Fruit fly (Drosophila melanogaster) whole organism, embryonic: Measurements from ENCODE around the gene CG10300.

ENCODE experiments used
- Bdp1 ChIP-seq: fragments of 200-800 bp; sonication (Bioruptor generic); optimal IDR thresholded peaks from 3 replicates; lab custom pipeline; 2016; ENCODE audit warnings: missing biosample characterization, missing genetic modification characterization
- Bgb ChIP-seq: fragments of 200-800 bp; sonication (Bioruptor generic); IDR thresholded peaks from 2 replicates; pipeline ENCODE4 v1.3.6; 2022; ENCODE audit warnings: missing biosample characterization, missing genetic modification characterization; ENCODE audit not compliant: partially characterized antibody
- CG10462 ChIP-seq: fragments of 200-800 bp; sonication (Bioruptor generic); optimal IDR thresholded peaks from 2 replicates; lab custom pipeline; 2016; ENCODE audit warnings: missing biosample characterization, missing genetic modification characterization
- CG11093 ChIP-seq: fragments of 200-800 bp; sonication (Bioruptor generic); IDR thresholded peaks from 3 replicates; pipeline ENCODE4 v1.3.6; 2022; ENCODE audit warnings: missing biosample characterization, missing genetic modification characterization
- CG11456 ChIP-seq: fragments of 200-800 bp; sonication (Bioruptor generic); IDR thresholded peaks from 3 replicates; pipeline ENCODE4 v1.3.6; 2022; ENCODE audit warnings: missing biosample characterization, missing genetic modification characterization
- CG11723 ChIP-seq: fragments of 200-800 bp; sonication (Bioruptor generic); optimal IDR thresholded peaks from 2 replicates; lab custom pipeline; 2017; ENCODE audit warnings: missing biosample characterization, mild to moderate bottlenecking, missing genetic modification characterization
- CG12155 ChIP-seq: fragments of 200-800 bp; sonication (Bioruptor generic); optimal IDR thresholded peaks from 3 replicates; lab custom pipeline; 2016; ENCODE audit warnings: missing biosample characterization, missing genetic modification characterization
- CG12744 ChIP-seq: fragments of 200-800 bp; sonication (Bioruptor generic); optimal IDR thresholded peaks from 2 replicates; lab custom pipeline; 2016; ENCODE audit warnings: missing biosample characterization, missing genetic modification characterization
- CG17328 ChIP-seq: fragments of 200-800 bp; sonication (Bioruptor generic); IDR thresholded peaks from 2 replicates; pipeline ENCODE4 v1.3.6; 2022; ENCODE audit warnings: missing biosample characterization, missing genetic modification characterization
- CG17359 ChIP-seq: fragments of 200-800 bp; sonication (Bioruptor generic); optimal IDR thresholded peaks from 3 replicates; lab custom pipeline; 2018; ENCODE audit warnings: missing biosample characterization, mild to moderate bottlenecking, missing genetic modification characterization, moderate library complexity
- CG17829 ChIP-seq: fragments of 200-800 bp; optimal IDR thresholded peaks from 2 replicates; lab custom pipeline; 2019; ENCODE audit warnings: missing biosample characterization, mild to moderate bottlenecking, missing genetic modification characterization, moderate library complexity
- CG18476 ChIP-seq: fragments of 200-800 bp; sonication (Bioruptor generic); optimal IDR thresholded peaks from 2 replicates; lab custom pipeline; 2016; ENCODE audit warnings: missing biosample characterization, mild to moderate bottlenecking, missing genetic modification characterization
- CG2712 ChIP-seq: fragments of 200-800 bp; optimal IDR thresholded peaks from 3 replicates; lab custom pipeline; 2019; ENCODE audit warnings: missing biosample characterization, mild to moderate bottlenecking, missing genetic modification characterization, moderate library complexity
- CG3281 ChIP-seq: fragments of 200-800 bp; sonication (Bioruptor generic); optimal IDR thresholded peaks from 3 replicates; lab custom pipeline; 2017; ENCODE audit warnings: missing biosample characterization, mild to moderate bottlenecking, missing genetic modification characterization
- CG33213 ChIP-seq: fragments of 200-800 bp; sonication (Bioruptor generic); optimal IDR thresholded peaks from 3 replicates; lab custom pipeline; 2016; ENCODE audit warnings: missing biosample characterization, missing genetic modification characterization
- CG4282 ChIP-seq: fragments of 200-800 bp; sonication (Bioruptor generic); optimal IDR thresholded peaks from 2 replicates; lab custom pipeline; 2016; ENCODE audit warnings: missing biosample characterization, missing genetic modification characterization
- CG4404 ChIP-seq: fragments of 200-800 bp; sonication (Bioruptor generic); IDR thresholded peaks from 2 replicates; pipeline ENCODE4 v1.3.6; 2022; ENCODE audit warnings: missing biosample characterization, missing genetic modification characterization
- CG6813 ChIP-seq: fragments of 200-800 bp; sonication (Bioruptor generic); optimal IDR thresholded peaks from 2 replicates; lab custom pipeline; 2017; ENCODE audit warnings: missing biosample characterization, missing genetic modification characterization, mild to moderate bottlenecking, moderate library complexity, missing genetic modification reagents
- CG8290 ChIP-seq, 3 experiments: fragments of 200-800 bp; sonication (Bioruptor generic); optimal IDR thresholded peaks; 2 replicates each; lab custom pipeline; 2016 to 2019; ENCODE audit warnings: missing biosample characterization in 3 of 3, missing genetic modification characterization in 3 of 3, mild to moderate bottlenecking in 2 of 3, moderate library complexity in 1 of 3
- CG8359 ChIP-seq: fragments of 200-800 bp; sonication (Bioruptor generic); optimal IDR thresholded peaks from 2 replicates; lab custom pipeline; 2017; ENCODE audit warnings: missing biosample characterization, mild to moderate bottlenecking, missing genetic modification characterization, borderline replicate concordance
- CG8765 ChIP-seq: fragments of 200-800 bp; sonication (Bioruptor generic); IDR thresholded peaks from 2 replicates; pipeline ENCODE4 v1.3.6; 2022; ENCODE audit warnings: missing biosample characterization, missing genetic modification characterization
- CoRest ChIP-seq: fragments of 200-800 bp; sonication (Bioruptor generic); optimal IDR thresholded peaks from 3 replicates; lab custom pipeline; 2018; ENCODE audit warnings: missing biosample characterization, mild to moderate bottlenecking, missing genetic modification characterization, moderate library complexity
- CrebB ChIP-seq: fragments of 200-800 bp; sonication (Bioruptor generic); optimal IDR thresholded peaks from 3 replicates; lab custom pipeline; 2018; ENCODE audit warnings: missing biosample characterization, mild to moderate bottlenecking, missing genetic modification characterization
- Ets97D ChIP-seq: fragments of 200-800 bp; sonication (Bioruptor generic); optimal IDR thresholded peaks from 3 replicates; lab custom pipeline; 2016; ENCODE audit warnings: missing biosample characterization, missing genetic modification characterization
- Hmr ChIP-seq: fragments of 200-800 bp; sonication (Bioruptor generic); optimal IDR thresholded peaks from 3 replicates; lab custom pipeline; 2017; ENCODE audit warnings: mild to moderate bottlenecking, missing biosample characterization, missing genetic modification reagents, missing genetic modification characterization
- NC2α ChIP-seq: fragments of 200-800 bp; sonication (Bioruptor generic); optimal IDR thresholded peaks from 2 replicates; lab custom pipeline; 2016; ENCODE audit warnings: missing biosample characterization, missing genetic modification characterization
- NC2β ChIP-seq: fragments of 200-800 bp; sonication (Bioruptor generic); optimal IDR thresholded peaks from 2 replicates; lab custom pipeline; 2016; ENCODE audit warnings: missing biosample characterization, missing genetic modification characterization
- Nf-YC ChIP-seq: fragments of 200-800 bp; optimal IDR thresholded peaks from 3 replicates; lab custom pipeline; 2019; ENCODE audit warnings: missing biosample characterization, mild to moderate bottlenecking, missing genetic modification characterization, moderate library complexity
- Ptx1 ChIP-seq: fragments of 200-800 bp; sonication (Bioruptor generic); IDR thresholded peaks from 2 replicates; pipeline ENCODE4 v1.3.6; 2022; ENCODE audit warnings: missing biosample characterization, missing genetic modification characterization
- Ravus ChIP-seq: fragments of 200-800 bp; sonication (Bioruptor generic); IDR thresholded peaks from 2 replicates; pipeline ENCODE4 v1.3.6; 2022; ENCODE audit warnings: missing biosample characterization, missing genetic modification characterization
- Scr ChIP-seq: fragments of 200-800 bp; sonication (Bioruptor generic); IDR thresholded peaks from 2 replicates; pipeline ENCODE4 v1.3.6; 2022; ENCODE audit warnings: missing biosample characterization, missing genetic modification characterization; ENCODE audit not compliant: partially characterized antibody
- al ChIP-seq: fragments of 200-800 bp; sonication (Bioruptor generic); IDR thresholded peaks from 2 replicates; pipeline ENCODE4 v1.3.6; 2022; ENCODE audit warnings: missing biosample characterization, missing genetic modification characterization
- crp ChIP-seq, 2 experiments: fragments of 200-800 bp; sonication (Bioruptor generic); optimal IDR thresholded peaks; 2 replicates in 1 of 2; 3 replicates in 1 of 2; lab custom pipeline; 2017; ENCODE audit warnings: missing biosample characterization in 2 of 2, missing genetic modification characterization in 2 of 2, mild to moderate bottlenecking in 1 of 2, moderate library complexity in 1 of 2
- dm ChIP-seq: fragments of 200-800 bp; sonication (Bioruptor generic); optimal IDR thresholded peaks from 3 replicates; lab custom pipeline; 2016; ENCODE audit warnings: missing biosample characterization, missing genetic modification characterization
- dmrt11E ChIP-seq: fragments of 200-800 bp; sonication (Bioruptor generic); optimal IDR thresholded peaks from 3 replicates; lab custom pipeline; 2018; ENCODE audit warnings: missing biosample characterization, mild to moderate bottlenecking, missing genetic modification characterization, moderate library complexity
- dpn ChIP-seq, 2 experiments: fragments of 200-800 bp; sonication (Bioruptor generic); optimal IDR thresholded peaks; 3 replicates each; lab custom pipeline; 2016; ENCODE audit warnings: missing biosample characterization in 2 of 2, missing genetic modification characterization in 2 of 2
- ems ChIP-seq: fragments of 200-800 bp; sonication (Bioruptor generic); optimal IDR thresholded peaks from 3 replicates; lab custom pipeline; 2016; ENCODE audit warnings: missing biosample characterization, missing genetic modification characterization
- ftz-f1 ChIP-seq: fragments of 200-800 bp; sonication (Bioruptor generic); optimal IDR thresholded peaks from 2 replicates; lab custom pipeline; 2016; ENCODE audit warnings: missing biosample characterization, missing genetic modification characterization
- onecut ChIP-seq: fragments of 200-800 bp; sonication (Bioruptor generic); IDR thresholded peaks from 2 replicates; pipeline ENCODE4 v1.3.6; 2022; ENCODE audit warnings: missing biosample characterization, missing genetic modification characterization
- pfk ChIP-seq: fragments of 200-800 bp; sonication (Bioruptor generic); optimal IDR thresholded peaks from 2 replicates; lab custom pipeline; 2018; ENCODE audit warnings: missing biosample characterization, mild to moderate bottlenecking, missing genetic modification characterization, moderate library complexity
- pita ChIP-seq: fragments of 200-800 bp; sonication (Bioruptor generic); optimal IDR thresholded peaks from 2 replicates; lab custom pipeline; 2017; ENCODE audit warnings: missing biosample characterization, mild to moderate bottlenecking, missing genetic modification characterization
- psq ChIP-seq: fragments of 200-800 bp; sonication (Bioruptor generic); optimal IDR thresholded peaks from 2 replicates; lab custom pipeline; 2017; ENCODE audit warnings: missing biosample characterization, missing genetic modification characterization
- sc ChIP-seq, 3 experiments: fragments of >200 bp in 2 of 3; fragments of 200-800 bp in 1 of 3; sonication (Bioruptor generic) in 1 of 3; optimal IDR thresholded peaks; 2 replicates in 2 of 3; 3 replicates in 1 of 3; lab custom pipeline; 2017; ENCODE audit warnings: mild to moderate bottlenecking in 1 of 3, missing biosample characterization in 1 of 3, missing genetic modification characterization in 1 of 3, missing genetic modification reagents in 1 of 3
- sd ChIP-seq: fragments of 200-800 bp; sonication (Bioruptor generic); optimal IDR thresholded peaks from 3 replicates; lab custom pipeline; 2018; ENCODE audit warnings: missing biosample characterization, mild to moderate bottlenecking, missing genetic modification characterization, moderate library complexity
- stwl ChIP-seq: fragments of 200-800 bp; sonication (Bioruptor generic); optimal IDR thresholded peaks from 3 replicates; lab custom pipeline; 2018; ENCODE audit warnings: missing biosample characterization, mild to moderate bottlenecking, missing genetic modification characterization, moderate library complexity
- tll ChIP-seq, 2 experiments: fragments of 200-800 bp in 1 of 2; fragments of >200 bp in 1 of 2; sonication (Bioruptor generic) in 1 of 2; optimal IDR thresholded peaks; 2 replicates each; lab custom pipeline; 2017 to 2019; ENCODE audit warnings: missing biosample characterization in 2 of 2, missing genetic modification characterization in 2 of 2, mild to moderate bottlenecking in 1 of 2, moderate library complexity in 1 of 2
- toy ChIP-seq: fragments of 200-800 bp; sonication (Bioruptor generic); IDR thresholded peaks from 2 replicates; pipeline ENCODE4 v1.3.6; 2022; ENCODE audit warnings: missing biosample characterization, missing genetic modification characterization
- usp ChIP-seq: fragments of >200 bp; optimal IDR thresholded peaks from 2 replicates; lab custom pipeline; 2017; ENCODE audit warnings: missing biosample characterization, missing genetic modification characterization
- zfh1 ChIP-seq: fragments of 200-800 bp; sonication (Bioruptor generic); IDR thresholded peaks from 3 replicates; pipeline ENCODE4 v1.3.6; 2022; ENCODE audit warnings: missing biosample characterization, missing genetic modification characterization

Gene CG10300

DNA sequence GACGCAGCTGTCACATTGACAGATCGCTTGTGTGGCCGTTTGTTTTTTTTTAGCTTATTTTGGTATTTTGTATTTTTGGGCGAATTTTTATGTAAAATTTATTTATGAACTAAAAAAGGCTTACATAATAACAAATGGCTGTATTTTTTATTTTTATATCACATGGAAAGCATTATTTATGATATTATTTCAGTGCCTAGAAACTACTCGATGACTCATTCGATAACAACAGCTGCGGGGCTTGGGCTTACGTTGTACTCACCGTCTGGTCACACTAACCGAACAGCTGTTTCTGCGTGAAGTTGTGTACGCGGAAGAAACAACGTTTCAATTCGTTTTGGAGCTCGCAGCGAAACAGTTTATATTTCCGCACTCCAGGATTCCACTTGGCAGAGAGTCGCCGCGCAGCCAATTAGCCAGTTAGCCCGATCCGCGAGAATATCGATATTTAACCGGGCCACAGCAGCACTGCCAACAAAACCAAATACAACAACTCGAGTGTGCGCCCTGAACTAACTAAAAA, 21.7 kb downstream of the CG10300 start, which contains the start of the genes Hmgcr and Rpn9 (continued):
- no peak for TF ChIP-seq CG17359 (tag; lab: Kevin White, UChicago)
- peak in 1 of 2 experiments; percentile 29 for TF ChIP-seq tll (GFP tag; optimal IDR thresholded peaks at IDR 0.05; lab: Kevin White, UChicago)
- TF ChIP-seq CG12155 (GFP tag; lab: Kevin White, UChicago), result no peak
- peak; percentile 85 to 98 for TF ChIP-seq crp (GFP tag; optimal IDR thresholded peaks at IDR 0.05; lab: Kevin White, UChicago)
- TF ChIP-seq NC2β (GFP tag; lab: Kevin White, UChicago), result peak; percentile 55
- no peak for TF ChIP-seq sd (tag; lab: Kevin White, UChicago)
- TF ChIP-seq onecut (GFP tag; lab: Robert Waterston, UW), result peak; percentile 26; the same call in 1 of the 2 replicates
- TF ChIP-seq CG11723 (GFP tag; lab: Kevin White, UChicago), result no peak
- peak; percentile 55 for TF ChIP-seq CoRest
- TF ChIP-seq pfk (GFP tag; lab: Kevin White, UChicago), result peak; percentile 8
- peak; percentile 41 for TF ChIP-seq dm (GFP tag; lab: Kevin White, UChicago)
- peak; percentile 38; the same call in 1 of the 2 replicates for TF ChIP-seq CG17328 (GFP tag; lab: Robert Waterston, UW)
- TF ChIP-seq CG10462 (GFP tag; lab: Kevin White, UChicago), result no peak
- peak; percentile 55 for TF ChIP-seq Hmr
- no peak for TF ChIP-seq pita (GFP tag; lab: Kevin White, UChicago)
- TF ChIP-seq CG6813 (GFP tag; lab: Kevin White, UChicago), result no peak
- no peak for TF ChIP-seq Ravus (GFP tag; lab: Robert Waterston, UW)
- no peak for TF ChIP-seq al (GFP tag; lab: Robert Waterston, UW)
- TF ChIP-seq ftz-f1 (GFP tag; lab: Kevin White, UChicago), result no peak
- peak; percentile 43 for TF ChIP-seq CG17829
- TF ChIP-seq stwl, result peak; percentile 95
- TF ChIP-seq Ptx1 (GFP tag; lab: Robert Waterston, UW), result no peak
- TF ChIP-seq NC2α (GFP tag; lab: Kevin White, UChicago), result no peak
- TF ChIP-seq Bgb (GFP tag; lab: Robert Waterston, UW), result peak; percentile 31; the same call in 1 of the 2 replicates
- TF ChIP-seq psq, result no peak
- TF ChIP-seq Nf-YC (tag; lab: Kevin White, UChicago), result peak; percentile 38
- TF ChIP-seq sc (optimal IDR thresholded peaks at IDR 0.05; lab: Kevin White, UChicago), result no peak
- no peak for TF ChIP-seq sc (GFP tag; optimal IDR thresholded peaks at IDR 0.05; lab: Kevin White, UChicago)
- peak; percentile 14 to 24 for TF ChIP-seq dpn (GFP tag; optimal IDR thresholded peaks at IDR 0.05; lab: Kevin White, UChicago)
- TF ChIP-seq zfh1 (GFP tag; lab: Robert Waterston, UW), result no peak
- no peak for TF ChIP-seq dmrt11E (tag; lab: Kevin White, UChicago)
- TF ChIP-seq CG12744 (GFP tag; lab: Kevin White, UChicago), result no peak
- TF ChIP-seq CG33213 (GFP tag; lab: Kevin White, UChicago), result peak; percentile 15
- no peak for TF ChIP-seq CG4404 (GFP tag; lab: Robert Waterston, UW)
- no peak for TF ChIP-seq CG18476 (GFP tag; lab: Kevin White, UChicago)
- TF ChIP-seq CG11093, result no peak
- no peak for TF ChIP-seq CG4282 (GFP tag; lab: Kevin White, UChicago)
- TF ChIP-seq CG11456 (GFP tag; lab: Robert Waterston, UW), result no peak
- peak; percentile 2 for TF ChIP-seq CG3281
- peak; percentile 61 for TF ChIP-seq CG2712 (tag; lab: Kevin White, UChicago)
- peak; percentile 38 for TF ChIP-seq CrebB (tag; lab: Kevin White, UChicago)
- TF ChIP-seq toy (GFP tag; lab: Robert Waterston, UW), result no peak
- TF ChIP-seq Bdp1 (GFP tag; lab: Kevin White, UChicago), result peak; percentile 20
- TF ChIP-seq ems (GFP tag; lab: Kevin White, UChicago), result no peak
- TF ChIP-seq usp (GFP tag; lab: Kevin White, UChicago), result no peak
- TF ChIP-seq CG8290 (GFP tag; optimal IDR thresholded peaks at IDR 0.05; lab: Kevin White, UChicago), result peak; percentile 8
- peak in 1 of 2 experiments; percentile 47 for TF ChIP-seq CG8290 (tag; optimal IDR thresholded peaks at IDR 0.05; lab: Kevin White, UChicago)
- TF ChIP-seq Ets97D (GFP tag; lab: Kevin White, UChicago), result peak; percentile 92
- 0 out of 2 replicates have a peak, but pooled peaks have one; percentile 24 for TF ChIP-seq Scr
- TF ChIP-seq CG8359 (GFP tag; lab: Kevin White, UChicago), result peak; percentile 9
- no peak for TF ChIP-seq CG8765
